Fruit fly (Drosophila melanogaster): ENCODE data around the gene lmgB.

The lmgB gene

DNA sequence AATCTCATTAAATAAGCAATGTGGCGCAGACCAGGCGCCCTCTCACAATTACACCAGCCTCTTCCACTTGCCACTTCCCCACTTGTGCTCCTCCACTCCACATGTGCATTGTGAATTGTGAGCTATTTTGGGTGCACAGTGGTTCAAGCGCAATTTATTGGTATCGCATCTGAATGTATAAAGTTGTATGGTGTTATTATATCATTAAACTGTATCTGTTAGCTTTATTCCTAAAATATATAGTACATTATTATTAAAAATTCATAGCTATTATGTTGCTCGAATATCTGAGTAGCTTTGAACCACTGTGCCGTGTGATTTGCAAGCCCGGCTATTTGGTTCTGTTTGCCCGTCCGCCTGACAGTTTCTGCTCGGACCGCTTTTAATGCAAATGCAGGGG, 46.5 kb upstream of the lmgB start (continued):
- TF ChIP-seq pan (optimal IDR thresholded peaks at IDR 0.05) (no peak), pan (GFP tag; optimal IDR thresholded peaks at IDR 0.05 in 1 of 2, IDR thresholded peaks at IDR 0.05 in 1 of 2) (peak in 1 of 2 experiments; percentile 92), CG7963 (GFP tag; IDR thresholded peaks at IDR 0.05; ENCODE audit: partially characterized antibody) (peak; percentile 32; the same call in 1 of the 3 replicates), h (optimal IDR thresholded peaks at IDR 0.05) (no peak), CG3847 (GFP tag; IDR thresholded peaks at IDR 0.05) (peak; percentile 68), scrt (GFP tag; optimal IDR thresholded peaks at IDR 0.05) (peak; percentile 38), CG14050 (GFP tag; IDR thresholded peaks at IDR 0.05) (peak; percentile 72), CG12155 (GFP tag; optimal IDR thresholded peaks at IDR 0.05) (peak; percentile 70), CG18262 (tag; optimal IDR thresholded peaks at IDR 0.05) (peak; percentile 93), Dfd (GFP tag; optimal IDR thresholded peaks at IDR 0.05) (no peak), crc (GFP tag; optimal IDR thresholded peaks at IDR 0.05) (no peak), danr (GFP tag; IDR thresholded peaks at IDR 0.05) (peak; percentile 79), yki (optimal IDR thresholded peaks at IDR 0.05) (no peak), CG18619 (GFP tag; optimal IDR thresholded peaks at IDR 0.05) (peak; percentile 66), Abd-B (GFP tag; optimal IDR thresholded peaks at IDR 0.05) (peak; percentile 74), CG10565 (GFP tag; optimal IDR thresholded peaks at IDR 0.05) (peak; percentile 26), Bdp1 (GFP tag; optimal IDR thresholded peaks at IDR 0.05) (peak; percentile 17), zen (tag; optimal IDR thresholded peaks at IDR 0.05) (peak; percentile 86), CG3065 (GFP tag; optimal IDR thresholded peaks at IDR 0.05) (peak; percentile 75), CG33213 (GFP tag; optimal IDR thresholded peaks at IDR 0.05) (no peak), zf30C (GFP tag; optimal IDR thresholded peaks at IDR 0.05) (no peak), Hr3 (GFP tag; optimal IDR thresholded peaks at IDR 0.05) (peak; percentile 86), CG13894 (tag; optimal IDR thresholded peaks at IDR 0.05) (no peak), CG17359 (tag; optimal IDR thresholded peaks at IDR 0.05) (peak; percentile 92), knrl (GFP tag; IDR thresholded peaks at IDR 0.05; ENCODE audit: partially characterized antibody) (peak; percentile 45; the same call in 1 of the 3 replicates), caup (GFP tag; optimal IDR thresholded peaks at IDR 0.05; ENCODE audit: severe bottlenecking) (peak; percentile 29), CG2889 (GFP tag; IDR thresholded peaks at IDR 0.05) (peak; percentile 68; the same call in 2 of the 3 replicates), Mrtf (GFP tag; IDR thresholded peaks at IDR 0.05) (peak; percentile 74; the same call in 2 of the 3 replicates), gcm (GFP tag; optimal IDR thresholded peaks at IDR 0.05) (peak; percentile 88), emc (GFP tag; optimal IDR thresholded peaks at IDR 0.05) (no peak), phol (tag; optimal IDR thresholded peaks at IDR 0.05) (peak; percentile 89), pho (GFP tag; optimal IDR thresholded peaks at IDR 0.05) (no peak), CG12391 (tag; optimal IDR thresholded peaks at IDR 0.05) (peak; percentile 90), mld (GFP tag; IDR thresholded peaks at IDR 0.05; ENCODE audit: partially characterized antibody) (no peak), luna (GFP tag; optimal IDR thresholded peaks at IDR 0.05) (no peak), Atf6 (GFP tag; IDR thresholded peaks at IDR 0.05) (peak; percentile 78; the same call in 1 of the 2 replicates), Pdp1 (GFP tag; optimal IDR thresholded peaks at IDR 0.05) (peak; percentile 44 to 63), HLH3B (GFP tag; IDR thresholded peaks at IDR 0.05) (peak; percentile 92), cad (GFP tag; optimal IDR thresholded peaks at IDR 0.05) (no peak), Usf (GFP tag; optimal IDR thresholded peaks at IDR 0.05) (peak; percentile 55), Ravus (GFP tag; IDR thresholded peaks at IDR 0.05) (peak; percentile 44), so (GFP tag; IDR thresholded peaks at IDR 0.05) (peak; percentile 83; the same call in 2 of the 3 replicates), Lim3 (GFP tag; IDR thresholded peaks at IDR 0.05) (peak; percentile 47; the same call in 1 of the 2 replicates), pb (GFP tag; optimal IDR thresholded peaks at IDR 0.05) (no peak), CG2875 (GFP tag; optimal IDR thresholded peaks at IDR 0.05) (peak; percentile 84), CG4360 (GFP tag; IDR thresholded peaks at IDR 0.05) (peak; percentile 71), sima (GFP tag; optimal IDR thresholded peaks at IDR 0.05) (no peak), Eip74EF (GFP tag; optimal IDR thresholded peaks at IDR 0.05) (peak in 1 of 2 experiments; percentile 79), CG11723 (GFP tag; optimal IDR thresholded peaks at IDR 0.05) (peak; percentile 75), lov (optimal IDR thresholded peaks at IDR 0.05) (no peak), lov (GFP tag; IDR thresholded peaks at IDR 0.05) (peak; percentile 92), Sry-δ (GFP tag; optimal IDR thresholded peaks at IDR 0.05) (peak; percentile 13)
